Worm (Caenorhabditis elegans) whole organism, L1 larva: ENCODE data around the gene M03C11.1.

Source experiments
- aly-2 ChIP-seq: fragments of 150-350 bp; optimal IDR thresholded peaks from 2 replicates; lab custom pipeline; 2014; ENCODE audit warnings: missing biosample characterization, missing genetic modification characterization
- elt-3 ChIP-seq, 6 experiments: fragments of 150-350 bp in 1 of 6; sonication (generic microtip); optimal IDR thresholded peaks; 2 replicates each; lab custom pipeline; 2017 to 2018; ENCODE audit warnings: missing biosample characterization in 6 of 6, missing genetic modification characterization in 6 of 6, inconsistent platforms in 1 of 6
- sox-4 ChIP-seq: sonication (generic microtip); optimal IDR thresholded peaks from 2 replicates; lab custom pipeline; 2016; ENCODE audit warnings: missing genetic modification characterization, missing compliant biosample characterization
- unc-62 ChIP-seq: fragments of 150-350 bp; optimal IDR thresholded peaks from 2 replicates; lab custom pipeline; 2014; ENCODE audit warnings: missing biosample characterization, missing genetic modification reagents, missing genetic modification characterization

DNA sequence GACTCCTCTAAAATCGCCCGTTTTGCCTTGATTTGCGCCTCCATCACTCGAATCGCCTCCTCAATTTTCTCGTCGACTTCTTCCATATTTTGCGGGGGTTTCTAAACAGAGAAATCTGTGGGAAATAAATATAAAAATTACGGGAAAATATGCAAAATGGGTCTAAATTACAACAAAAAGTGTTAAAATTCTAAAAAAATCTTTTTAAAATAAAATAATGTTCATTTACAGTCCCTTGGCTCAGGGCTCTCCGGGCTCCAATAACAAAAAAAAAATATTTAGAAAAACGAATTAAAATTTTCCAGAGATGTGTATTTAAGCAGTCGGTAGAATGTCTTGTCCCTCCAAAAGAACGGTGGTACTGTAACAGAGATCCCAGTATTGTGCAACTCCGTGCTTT lies 28.0 kb upstream of the M03C11.1 start, which contains the start of gene M03C11.6:
- no peak for TF ChIP-seq elt-3 (tag; optimal IDR thresholded peaks at IDR 0.05; lab: Kevin White, UChicago)
- no peak for TF ChIP-seq aly-2 (tag; lab: Kevin White, UChicago)
- TF ChIP-seq sox-4 (tag; lab: Kevin White, UChicago) = no peak
- no peak for TF ChIP-seq unc-62 (GFP tag; lab: Kevin White, UChicago)
